Worm (Caenorhabditis elegans): ENCODE measurements around the gene C33A12.3.

Gene C33A12.3

ce11 chrIV:9511221-9511638 is 1.6 kb downstream of the C33A12.3 start (continued):
- TF ChIP-seq lim-6 (tag; optimal IDR thresholded peaks at IDR 0.05): no peak
- TF ChIP-seq che-1 (tag; optimal IDR thresholded peaks at IDR 0.05): no peak
- no peak for TF ChIP-seq ceh-34 (tag; optimal IDR thresholded peaks at IDR 0.05)
- TF ChIP-seq elt-4 (tag; optimal IDR thresholded peaks at IDR 0.05): no peak
- no peak for TF ChIP-seq K09A11.1 (tag; optimal IDR thresholded peaks at IDR 0.05; ENCODE audit: insufficient read depth)
- TF ChIP-seq hlh-30 (tag; optimal IDR thresholded peaks at IDR 0.05; ENCODE audit: insufficient read depth): no peak
- TF ChIP-seq mec-3 (tag; optimal IDR thresholded peaks at IDR 0.05; ENCODE audit: borderline replicate concordance): no peak
- no peak for TF ChIP-seq T23F11.4 (GFP tag; optimal IDR thresholded peaks at IDR 0.05)
- TF ChIP-seq C08G9.2 (tag; optimal IDR thresholded peaks at IDR 0.05): no peak
- TF ChIP-seq unc-86 (tag; optimal IDR thresholded peaks at IDR 0.05): no peak
- TF ChIP-seq nhr-232 (tag; optimal IDR thresholded peaks at IDR 0.05): no peak
- TF ChIP-seq ceh-31 (tag; optimal IDR thresholded peaks at IDR 0.05): peak; percentile 31
- no peak for TF ChIP-seq zip-5 (tag; optimal IDR thresholded peaks at IDR 0.05)
- TF ChIP-seq sox-4 (tag; optimal IDR thresholded peaks at IDR 0.05): no peak
- no peak for TF ChIP-seq ceh-45 (GFP tag; IDR thresholded peaks at IDR 0.05)
- peak; percentile 1 for TF ChIP-seq ceh-48 (tag; optimal IDR thresholded peaks at IDR 0.05)
- TF ChIP-seq ceh-24 (tag; optimal IDR thresholded peaks at IDR 0.05): no peak
- TF ChIP-seq ceh-2 (tag; optimal IDR thresholded peaks at IDR 0.05): no peak
- TF ChIP-seq ceh-6 (GFP tag; optimal IDR thresholded peaks at IDR 0.05): no peak
- TF ChIP-seq ceh-30 (tag; optimal IDR thresholded peaks at IDR 0.05): no peak
- no peak for TF ChIP-seq ceh-19 (GFP tag; optimal IDR thresholded peaks at IDR 0.05)
- peak; percentile 67 for TF ChIP-seq unc-42 (tag; optimal IDR thresholded peaks at IDR 0.05)

DNA sequence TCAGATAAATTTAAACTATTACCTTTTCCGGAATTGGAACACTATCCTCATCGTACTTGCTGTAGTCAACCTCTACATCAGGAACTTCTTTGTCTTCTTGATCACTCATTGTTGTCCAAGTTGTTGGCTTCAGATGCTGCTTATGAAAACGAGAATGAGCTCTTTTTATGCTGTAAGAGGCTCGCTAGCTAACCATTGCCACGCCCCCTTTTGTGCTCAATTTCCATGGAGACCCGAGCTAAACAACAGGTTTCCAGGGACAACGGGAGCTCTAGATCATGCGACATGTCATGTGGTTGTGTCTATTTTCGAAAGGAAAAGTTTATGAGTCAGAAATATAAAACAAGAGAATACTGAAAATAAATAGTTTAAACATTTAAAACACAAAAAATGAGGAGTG is 2.4 kb downstream of the C33A12.3 start, which contains the start of gene C33A12.4:
TSS of gene C33A12.4 (minus strand) at position 131 of the 400 bp plus-strand sequence.
- TF ChIP-seq mec-3 (tag; optimal IDR thresholded peaks at IDR 0.05; ENCODE audit: borderline replicate concordance): no peak
- no peak for TF ChIP-seq madf-2 (tag; optimal IDR thresholded peaks at IDR 0.05)
- TF ChIP-seq ztf-16 (tag; optimal IDR thresholded peaks at IDR 0.05): no peak
- TF ChIP-seq hlh-6 (tag; optimal IDR thresholded peaks at IDR 0.05): no peak
- no peak for TF ChIP-seq unc-55 (GFP tag; optimal IDR thresholded peaks at IDR 0.05)
- no peak for TF ChIP-seq fkh-6 (tag; optimal IDR thresholded peaks at IDR 0.05)
- TF ChIP-seq ceh-9 (tag; optimal IDR thresholded peaks at IDR 0.05): no peak
- TF ChIP-seq hlh-8 (tag; optimal IDR thresholded peaks at IDR 0.05): no peak
- TF ChIP-seq ceh-22 (tag; optimal IDR thresholded peaks at IDR 0.05): no peak
- TF ChIP-seq unc-86 (tag; optimal IDR thresholded peaks at IDR 0.05): no peak
- TF ChIP-seq ceh-14 (tag; optimal IDR thresholded peaks at IDR 0.05): no peak
- TF ChIP-seq rnt-1 (tag; optimal IDR thresholded peaks at IDR 0.05): no peak
- no peak for TF ChIP-seq T23F11.4 (GFP tag; optimal IDR thresholded peaks at IDR 0.05)
- TF ChIP-seq tbx-7 (tag; optimal IDR thresholded peaks at IDR 0.05): no peak
- no peak for TF ChIP-seq ceh-24 (tag; optimal IDR thresholded peaks at IDR 0.05)
- no peak for TF ChIP-seq ets-4 (tag; optimal IDR thresholded peaks at IDR 0.05)

ce11 chrIV:9508612-9509011 is 4.2 kb downstream of the C33A12.3 start, which contains the start of gene ethe-1:
ethe-1 (minus strand) TSS chrIV:9508761.
- TF ChIP-seq nfya-1 (tag; optimal IDR thresholded peaks at IDR 0.05): no peak
- TF ChIP-seq ceh-30 (tag; optimal IDR thresholded peaks at IDR 0.05): no peak
- no peak for TF ChIP-seq dve-1 (tag; optimal IDR thresholded peaks at IDR 0.05)
- TF ChIP-seq K09A11.1 (tag; optimal IDR thresholded peaks at IDR 0.05; ENCODE audit: insufficient read depth): no peak
- no peak for TF ChIP-seq unc-86 (tag; optimal IDR thresholded peaks at IDR 0.05)
- TF ChIP-seq mec-3 (tag; optimal IDR thresholded peaks at IDR 0.05; ENCODE audit: borderline replicate concordance): no peak
- TF ChIP-seq fkh-6 (tag; optimal IDR thresholded peaks at IDR 0.05): no peak
- no peak for TF ChIP-seq ceh-24 (tag; optimal IDR thresholded peaks at IDR 0.05)
- no peak for TF ChIP-seq lim-6 (tag; optimal IDR thresholded peaks at IDR 0.05)
- TF ChIP-seq zip-5 (tag; optimal IDR thresholded peaks at IDR 0.05): no peak
- no peak for TF ChIP-seq Y22D7AL.16 (tag; optimal IDR thresholded peaks at IDR 0.05)
- TF ChIP-seq ceh-18 (tag; optimal IDR thresholded peaks at IDR 0.05): no peak
- no peak for TF ChIP-seq madf-2 (tag; optimal IDR thresholded peaks at IDR 0.05)
- no peak for TF ChIP-seq rnt-1 (tag; optimal IDR thresholded peaks at IDR 0.05)

Measured in whole organism, late embryonic.